Worm (Caenorhabditis elegans) whole organism, early embryonic: Measurements from ENCODE around the gene ubxn-4.

Source experiments
- ama-1 ChIP-seq: fragments of 150-350 bp; optimal IDR thresholded peaks from 2 replicates; lab custom pipeline; 2014
- hmbx-1 ChIP-seq: sonication (generic microtip); optimal IDR thresholded peaks from 2 replicates; lab custom pipeline; 2016; ENCODE audit warnings: mild to moderate bottlenecking, missing genetic modification characterization, missing compliant biosample characterization

DNA sequence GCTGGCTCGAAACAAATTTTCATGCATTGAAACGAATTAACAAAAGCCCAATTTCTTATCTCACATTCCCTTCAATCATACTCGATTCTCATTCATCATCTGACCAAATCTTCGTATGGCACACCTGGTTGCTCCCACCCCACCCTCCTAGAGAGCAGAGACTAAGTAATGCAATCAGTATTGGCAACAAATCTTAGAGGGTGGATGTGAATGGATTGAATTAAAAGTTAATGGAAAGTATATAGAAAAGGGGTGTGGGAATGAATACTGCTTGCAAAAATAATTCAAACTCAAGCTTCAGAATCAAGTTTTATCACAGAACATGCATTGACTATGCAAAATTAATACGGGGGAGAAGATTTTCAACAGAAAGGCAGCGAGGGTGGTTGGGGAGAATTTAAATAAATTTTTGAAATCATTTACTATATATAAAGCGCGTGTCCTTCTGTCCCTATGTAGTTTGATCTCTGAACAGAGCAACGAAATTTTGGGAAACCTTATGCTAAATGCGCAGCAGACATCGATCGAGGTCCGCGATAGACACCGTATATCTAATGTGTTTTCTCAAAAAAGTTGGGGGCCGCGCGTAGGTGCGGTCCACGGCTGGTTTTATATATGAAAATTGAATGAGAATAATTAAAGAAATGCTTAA lies 32.5 kb upstream of the ubxn-4 start:
- TF ChIP-seq ama-1: no peak
- no peak for TF ChIP-seq hmbx-1 (tag; lab: Kevin White, UChicago)
